Fruit fly (Drosophila melanogaster): Measurements from ENCODE around the gene SH3PX1.

Gene SH3PX1

dm6 chr3L:9695647-9696046 is 18.0 kb downstream of the SH3PX1 start (continued):
- TF ChIP-seq Dad (GFP tag; optimal IDR thresholded peaks at IDR 0.05) (no peak), CG4404 (GFP tag; IDR thresholded peaks at IDR 0.05) (no peak), ham (GFP tag; IDR thresholded peaks at IDR 0.05) (no peak), rib (GFP tag; IDR thresholded peaks at IDR 0.05) (no peak), CG17912 (GFP tag; optimal IDR thresholded peaks at IDR 0.05) (no peak), caup (GFP tag; optimal IDR thresholded peaks at IDR 0.05; ENCODE audit: severe bottlenecking) (peak; percentile 21), Dek (tag; optimal IDR thresholded peaks at IDR 0.05) (no peak), Dip3 (GFP tag; optimal IDR thresholded peaks at IDR 0.05) (no peak), CrebB (tag; optimal IDR thresholded peaks at IDR 0.05) (no peak), CG12299 (tag; optimal IDR thresholded peaks at IDR 0.05) (no peak), bsh (GFP tag; optimal IDR thresholded peaks at IDR 0.05) (peak in 1 of 2 experiments; percentile 21), slbo (GFP tag; IDR thresholded peaks at IDR 0.05) (peak; percentile 17; the same call in 1 of the 2 replicates), Atf-2 (GFP tag; optimal IDR thresholded peaks at IDR 0.05) (no peak), CG8290 (GFP tag; optimal IDR thresholded peaks at IDR 0.05) (no peak), CG8290 (tag; optimal IDR thresholded peaks at IDR 0.05) (no peak), CG2202 (tag; optimal IDR thresholded peaks at IDR 0.05) (no peak), CG4820 (GFP tag; optimal IDR thresholded peaks at IDR 0.05) (no peak), corto (GFP tag; optimal IDR thresholded peaks at IDR 0.05) (no peak), nerfin-2 (GFP tag; IDR thresholded peaks at IDR 0.05; ENCODE audit: partially characterized antibody) (no peak), Med (GFP tag) (no peak), fu2 (GFP tag; optimal IDR thresholded peaks at IDR 0.05) (no peak), HHEX (GFP tag; optimal IDR thresholded peaks at IDR 0.05) (peak; percentile 2), zfh1 (GFP tag; IDR thresholded peaks at IDR 0.05) (no peak), Bdp1 (GFP tag; optimal IDR thresholded peaks at IDR 0.05) (no peak), Lim3 (GFP tag; IDR thresholded peaks at IDR 0.05) (no peak), kah (GFP tag; optimal IDR thresholded peaks at IDR 0.05) (no peak), CG10654 (GFP tag; optimal IDR thresholded peaks at IDR 0.05) (no peak), sqz (GFP tag; optimal IDR thresholded peaks at IDR 0.05) (no peak), CG13624 (GFP tag; optimal IDR thresholded peaks at IDR 0.05) (no peak), cato (GFP tag; optimal IDR thresholded peaks at IDR 0.05; ENCODE audit: borderline replicate concordance) (no peak), Scr (GFP tag; IDR thresholded peaks at IDR 0.05; ENCODE audit: partially characterized antibody) (no peak), sens (GFP tag) (peak; percentile 64), CG31441 (GFP tag; IDR thresholded peaks at IDR 0.05) (peak; percentile 59; the same call in 1 of the 2 replicates), CG34224 (GFP tag; IDR thresholded peaks at IDR 0.05; ENCODE audit: partially characterized antibody) (no peak), CG1832 (GFP tag; optimal IDR thresholded peaks at IDR 0.05) (no peak), Lpt (GFP tag; optimal IDR thresholded peaks at IDR 0.05) (no peak), Neu2 (GFP tag; optimal IDR thresholded peaks at IDR 0.05; ENCODE audit: borderline replicate concordance) (no peak), vnd (GFP tag; IDR thresholded peaks at IDR 0.05; ENCODE audit: partially characterized antibody) (no peak), CG12744 (GFP tag; optimal IDR thresholded peaks at IDR 0.05) (no peak), CG11456 (GFP tag; IDR thresholded peaks at IDR 0.05) (no peak), CG15073 (GFP tag; optimal IDR thresholded peaks at IDR 0.05) (no peak), salm (tag; optimal IDR thresholded peaks at IDR 0.05) (peak; percentile 10), CG7786 (GFP tag; optimal IDR thresholded peaks at IDR 0.05) (no peak), klu (GFP tag; IDR thresholded peaks at IDR 0.05) (no peak), Sin3A (optimal IDR thresholded peaks at IDR 0.05) (no peak), CG4617 (GFP tag; optimal IDR thresholded peaks at IDR 0.05; ENCODE audit: borderline replicate concordance) (no peak), CG9876 (GFP tag; optimal IDR thresholded peaks at IDR 0.05) (no peak), Nf-YB (GFP tag; optimal IDR thresholded peaks at IDR 0.05) (peak; percentile 2), sob (GFP tag; IDR thresholded peaks at IDR 0.05) (no peak), CG3281 (GFP tag; optimal IDR thresholded peaks at IDR 0.05) (peak; percentile 19), CG10366 (GFP tag; IDR thresholded peaks at IDR 0.05) (peak; percentile 15; the same call in 1 of the 2 replicates), CG10565 (GFP tag; optimal IDR thresholded peaks at IDR 0.05) (no peak), CG2889 (GFP tag; IDR thresholded peaks at IDR 0.05) (no peak)

All from whole organism, embryonic.